Comparison of ENCODE assay signal across 2 fruit fly cellular contexts in the genomic region with DNA sequence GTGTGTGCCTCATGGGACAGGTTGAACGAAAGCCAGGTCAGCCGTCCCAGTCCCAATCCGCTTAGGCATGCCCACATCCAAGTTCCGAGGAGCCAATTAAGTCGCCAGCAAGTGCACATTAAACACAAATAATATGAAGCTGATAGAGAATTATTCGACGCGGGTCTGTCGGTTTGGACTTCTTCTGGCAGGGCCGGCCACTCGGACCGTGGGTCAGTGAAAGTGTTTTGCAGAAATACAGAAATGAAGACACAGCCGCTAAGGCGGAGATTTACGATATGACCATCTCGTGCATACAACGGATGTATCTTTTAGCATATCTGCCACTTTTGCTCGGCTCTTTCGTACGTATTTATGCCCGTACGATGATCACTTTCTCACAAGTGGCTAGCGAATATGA.
TF ChIP-seq lines count a peak whose summit lies in the region.

No protein-coding gene starts in this region.

- no peak for TF ChIP-seq CTCF in whole organism, embryonic (GFP tag; optimal IDR thresholded peaks at IDR 0.05; lab: Kevin White, UChicago)

TF ChIP-seq in whole organism, embryonic, 481 proteins besides CTCF, POLR2A, EP300 and RAD21:
- peak; percentile 9; the same call in 1 of the 2 replicates for TF ChIP-seq ato (GFP tag; IDR thresholded peaks at IDR 0.05; lab: Robert Waterston, UW; ENCODE audit: partially characterized antibody)
- no peak for TF ChIP-seq CG14710 (tag; optimal IDR thresholded peaks at IDR 0.05; lab: Kevin White, UChicago)
- TF ChIP-seq Blimp-1 (GFP tag; optimal IDR thresholded peaks at IDR 0.05; lab: Kevin White, UChicago): peak; percentile 28

TF ChIP-seq in whole organism, prepupa, 60 proteins besides CTCF, POLR2A, EP300 and RAD21:
- TF ChIP-seq CG6854 (GFP tag; optimal IDR thresholded peaks at IDR 0.05; lab: Kevin White, UChicago) (peak; percentile 54), Blimp-1 (GFP tag; optimal IDR thresholded peaks at IDR 0.05; lab: Kevin White, UChicago) (peak; percentile 92), dsx (GFP tag; optimal IDR thresholded peaks at IDR 0.05; lab: Kevin White, UChicago; ENCODE audit: poor library complexity, severe bottlenecking) (no peak), Sox102F (GFP tag; optimal IDR thresholded peaks at IDR 0.05; lab: Kevin White, UChicago) (no peak), Ets21C (GFP tag; optimal IDR thresholded peaks at IDR 0.05; lab: Kevin White, UChicago) (no peak), Hr39 (GFP tag; optimal IDR thresholded peaks at IDR 0.05; lab: Kevin White, UChicago) (no peak), esn (GFP tag; optimal IDR thresholded peaks at IDR 0.05; lab: Kevin White, UChicago) (no peak), vri (GFP tag; optimal IDR thresholded peaks at IDR 0.05; lab: Kevin White, UChicago) (no peak)
